Worm (Caenorhabditis elegans): ENCODE results near the gene amdh-1.

DNA sequence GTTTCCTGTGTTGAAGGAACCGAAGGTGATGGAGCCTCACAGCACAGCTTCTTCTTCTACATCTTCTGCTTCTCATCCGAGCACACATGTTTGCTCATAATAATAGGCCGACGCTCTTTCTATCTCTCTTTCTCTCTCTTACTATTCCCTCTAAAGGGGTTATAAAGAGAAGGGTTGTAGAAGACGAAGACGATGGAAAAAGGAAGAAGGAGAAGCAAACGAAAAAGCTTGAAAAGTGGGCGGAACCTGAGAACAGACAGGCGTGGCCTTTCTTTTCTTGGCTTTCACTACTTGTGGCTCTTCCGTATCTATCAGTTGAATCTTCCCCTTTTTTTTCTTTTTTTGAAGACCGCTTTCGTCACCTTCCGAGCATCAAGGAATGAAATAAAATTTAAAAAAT lies 56.2 kb downstream of the amdh-1 start:
- TF ChIP-seq ama-1 (optimal IDR thresholded peaks at IDR 0.05), result no peak
- no peak for TF ChIP-seq lin-15B (tag; optimal IDR thresholded peaks at IDR 0.05)
- no peak for TF ChIP-seq nhr-12 (tag; optimal IDR thresholded peaks at IDR 0.05)
- no peak for TF ChIP-seq nhr-23 (tag; optimal IDR thresholded peaks at IDR 0.05)
- no peak for TF ChIP-seq unc-39 (tag; optimal IDR thresholded peaks at IDR 0.05)
- TF ChIP-seq nhr-76 (tag; optimal IDR thresholded peaks at IDR 0.05), result no peak
- TF ChIP-seq elt-1 (tag; optimal IDR thresholded peaks at IDR 0.05), result peak; percentile 67
- no peak for TF ChIP-seq pha-4 (tag; optimal IDR thresholded peaks at IDR 0.05)
- TF ChIP-seq lin-39 (tag; optimal IDR thresholded peaks at IDR 0.05), result no peak
- TF ChIP-seq ztf-11 (tag; optimal IDR thresholded peaks at IDR 0.05), result no peak
- TF ChIP-seq pqm-1 (tag; optimal IDR thresholded peaks at IDR 0.05), result no peak
